Fruit fly (Drosophila melanogaster) whole organism, embryonic: Measurements from ENCODE around the gene CG3123.
A peak's percentile ranks its signal among the peaks of the same experiment; 100 is the strongest.

ENCODE experiments used
- Bgb ChIP-seq: fragments of 200-800 bp; sonication (Bioruptor generic); IDR thresholded peaks from 2 replicates; pipeline ENCODE4 v1.3.6; 2022; ENCODE audit warnings: missing biosample characterization, missing genetic modification characterization; ENCODE audit not compliant: partially characterized antibody
- Blimp-1 ChIP-seq: fragments of 200-800 bp; sonication (Bioruptor generic); optimal IDR thresholded peaks from 3 replicates; lab custom pipeline; 2018; ENCODE audit warnings: missing biosample characterization, missing genetic modification characterization, mild to moderate bottlenecking, moderate library complexity, missing genetic modification reagents
- Bteb2 ChIP-seq: fragments of 200-800 bp; sonication (Bioruptor generic); optimal IDR thresholded peaks from 2 replicates; lab custom pipeline; 2016; ENCODE audit warnings: missing biosample characterization, missing genetic modification characterization
- CG1024 ChIP-seq: fragments of 200-800 bp; sonication (Bioruptor generic); IDR thresholded peaks from 2 replicates; pipeline ENCODE4 v1.3.6; 2022; ENCODE audit warnings: missing biosample characterization, missing genetic modification characterization
- CG10543 ChIP-seq: fragments of 200-800 bp; sonication (Bioruptor generic); optimal IDR thresholded peaks from 3 replicates; lab custom pipeline; 2017; ENCODE audit warnings: missing biosample characterization, mild to moderate bottlenecking, missing genetic modification characterization, moderate library complexity
- CG12769 ChIP-seq: fragments of 200-800 bp; sonication (Bioruptor generic); optimal IDR thresholded peaks from 2 replicates; lab custom pipeline; 2019; ENCODE audit warnings: missing biosample characterization, mild to moderate bottlenecking, missing genetic modification characterization, moderate library complexity
- CG13287 ChIP-seq: fragments of 200-800 bp; sonication (Bioruptor generic); IDR thresholded peaks from 2 replicates; pipeline ENCODE4 v1.3.6; 2022; ENCODE audit warnings: missing biosample characterization, missing genetic modification characterization; ENCODE audit not compliant: partially characterized antibody
- CG15269 ChIP-seq: fragments of 200-800 bp; sonication (Bioruptor generic); optimal IDR thresholded peaks from 2 replicates; lab custom pipeline; 2018; ENCODE audit warnings: missing biosample characterization, mild to moderate bottlenecking, missing genetic modification characterization, moderate library complexity
- CG15696 ChIP-seq: fragments of 200-800 bp; sonication (Bioruptor generic); optimal IDR thresholded peaks from 2 replicates; lab custom pipeline; 2019; ENCODE audit warnings: missing biosample characterization, mild to moderate bottlenecking, missing genetic modification characterization, moderate library complexity
- CG1603 ChIP-seq: fragments of 200-800 bp; sonication (Bioruptor generic); optimal IDR thresholded peaks from 2 replicates; lab custom pipeline; 2019; ENCODE audit warnings: missing biosample characterization, mild to moderate bottlenecking, missing genetic modification characterization, moderate library complexity
- CG16815 ChIP-seq: fragments of 200-800 bp; sonication (Bioruptor generic); optimal IDR thresholded peaks from 3 replicates; lab custom pipeline; 2017; ENCODE audit warnings: missing biosample characterization, mild to moderate bottlenecking, missing genetic modification characterization
- CG17568 ChIP-seq: fragments of 200-800 bp; sonication (Bioruptor generic); optimal IDR thresholded peaks from 2 replicates; lab custom pipeline; 2018; ENCODE audit warnings: missing biosample characterization, mild to moderate bottlenecking, missing genetic modification characterization, moderate library complexity
- CG18262 ChIP-seq: fragments of 200-800 bp; optimal IDR thresholded peaks from 3 replicates; lab custom pipeline; 2019; ENCODE audit warnings: missing biosample characterization, mild to moderate bottlenecking, missing genetic modification characterization, moderate library complexity
- CG18599 ChIP-seq: fragments of 200-800 bp; sonication (Bioruptor generic); optimal IDR thresholded peaks from 3 replicates; lab custom pipeline; 2017; ENCODE audit warnings: missing biosample characterization, missing genetic modification characterization, mild to moderate bottlenecking, moderate library complexity, missing genetic modification reagents
- CG2678 ChIP-seq: fragments of 200-800 bp; sonication (Bioruptor generic); optimal IDR thresholded peaks from 3 replicates; lab custom pipeline; 2019; ENCODE audit warnings: missing biosample characterization, mild to moderate bottlenecking, missing genetic modification characterization, moderate library complexity
- CG34376 ChIP-seq: fragments of 200-800 bp; sonication (Bioruptor generic); optimal IDR thresholded peaks from 2 replicates; lab custom pipeline; 2018; ENCODE audit warnings: missing biosample characterization, mild to moderate bottlenecking, missing genetic modification characterization
- CG43689 ChIP-seq: fragments of 200-800 bp; sonication (Bioruptor generic); IDR thresholded peaks from 2 replicates; pipeline ENCODE4 v1.3.6; 2022; ENCODE audit warnings: missing biosample characterization, missing genetic modification characterization
- CG4707 ChIP-seq: fragments of 200-800 bp; sonication (Bioruptor generic); optimal IDR thresholded peaks from 2 replicates; lab custom pipeline; 2018; ENCODE audit warnings: missing biosample characterization, mild to moderate bottlenecking, missing genetic modification characterization, moderate library complexity
- CG5180 ChIP-seq: fragments of 200-800 bp; sonication (Bioruptor generic); optimal IDR thresholded peaks from 3 replicates; lab custom pipeline; 2017; ENCODE audit warnings: missing biosample characterization, missing genetic modification characterization, mild to moderate bottlenecking, moderate library complexity, missing genetic modification reagents
- CG6272 ChIP-seq: fragments of 200-800 bp; sonication (Bioruptor generic); IDR thresholded peaks from 2 replicates; pipeline ENCODE4 v1.3.6; 2022; ENCODE audit warnings: missing biosample characterization, missing genetic modification characterization
- CG6813 ChIP-seq: fragments of 200-800 bp; sonication (Bioruptor generic); optimal IDR thresholded peaks from 2 replicates; lab custom pipeline; 2017; ENCODE audit warnings: missing biosample characterization, missing genetic modification characterization, mild to moderate bottlenecking, moderate library complexity, missing genetic modification reagents
- CG8478 ChIP-seq: fragments of >200 bp; optimal IDR thresholded peaks from 2 replicates; lab custom pipeline; 2018
- CG9437 ChIP-seq: fragments of 200-800 bp; sonication (Bioruptor generic); optimal IDR thresholded peaks from 2 replicates; lab custom pipeline; 2018; ENCODE audit warnings: missing biosample characterization, mild to moderate bottlenecking, missing genetic modification characterization
- CkIIα-i1 ChIP-seq: fragments of 200-800 bp; sonication (Bioruptor generic); IDR thresholded peaks from 2 replicates; pipeline ENCODE4 v1.3.6; 2022; ENCODE audit warnings: missing biosample characterization, missing genetic modification characterization
- CrebB ChIP-seq: fragments of 200-800 bp; sonication (Bioruptor generic); optimal IDR thresholded peaks from 3 replicates; lab custom pipeline; 2018; ENCODE audit warnings: missing biosample characterization, mild to moderate bottlenecking, missing genetic modification characterization
- D19A ChIP-seq: fragments of 200-800 bp; optimal IDR thresholded peaks from 3 replicates; lab custom pipeline; 2019; ENCODE audit warnings: missing biosample characterization, mild to moderate bottlenecking, missing genetic modification characterization, moderate library complexity
- Deaf1 ChIP-seq: fragments of 200-800 bp; optimal IDR thresholded peaks from 3 replicates; lab custom pipeline; 2019; ENCODE audit warnings: missing biosample characterization, mild to moderate bottlenecking, missing genetic modification characterization, moderate library complexity
- Eip74EF ChIP-seq, 2 experiments: fragments of 200-800 bp in 1 of 2; fragments of >200 bp in 1 of 2; sonication (Bioruptor generic) in 1 of 2; optimal IDR thresholded peaks; 2 replicates each; lab custom pipeline; 2017 to 2019; ENCODE audit warnings: missing biosample characterization in 2 of 2, missing genetic modification characterization in 2 of 2, mild to moderate bottlenecking in 1 of 2, moderate library complexity in 1 of 2
- Fer1 ChIP-seq: fragments of 200-800 bp; sonication (Bioruptor generic); optimal IDR thresholded peaks from 2 replicates; lab custom pipeline; 2017; ENCODE audit warnings: missing biosample characterization, mild to moderate bottlenecking, missing genetic modification characterization
- Hr3 ChIP-seq: fragments of 200-800 bp; sonication (Bioruptor generic); optimal IDR thresholded peaks from 3 replicates; lab custom pipeline; 2016; ENCODE audit warnings: missing biosample characterization, missing genetic modification characterization
- Pdp1 ChIP-seq, 2 experiments: fragments of 200-800 bp; sonication (Bioruptor generic); optimal IDR thresholded peaks; 3 replicates each; lab custom pipeline; 2016; ENCODE audit warnings: missing biosample characterization in 2 of 2, missing genetic modification characterization in 2 of 2, mild to moderate bottlenecking in 1 of 2, moderate library complexity in 1 of 2
- Vsx1 ChIP-seq: fragments of 200-800 bp; sonication (Bioruptor generic); optimal IDR thresholded peaks from 2 replicates; lab custom pipeline; 2017; ENCODE audit warnings: missing biosample characterization, mild to moderate bottlenecking, missing genetic modification characterization, missing genetic modification reagents
- az2 ChIP-seq: fragments of 200-800 bp; sonication (Bioruptor generic); optimal IDR thresholded peaks from 3 replicates; lab custom pipeline; 2016; ENCODE audit warnings: missing biosample characterization, missing genetic modification characterization
- bbx ChIP-seq: fragments of 200-800 bp; sonication (Bioruptor generic); IDR thresholded peaks from 2 replicates; pipeline ENCODE4 v1.3.6; 2022; ENCODE audit warnings: missing biosample characterization, missing genetic modification characterization; ENCODE audit not compliant: partially characterized antibody
- crol ChIP-seq: fragments of 200-800 bp; sonication (Bioruptor generic); IDR thresholded peaks from 2 replicates; pipeline ENCODE4 v1.3.6; 2022; ENCODE audit warnings: missing biosample characterization, missing genetic modification characterization
- cwo ChIP-seq: fragments of 200-800 bp; sonication (Bioruptor generic); optimal IDR thresholded peaks from 3 replicates; lab custom pipeline; 2017; ENCODE audit warnings: missing biosample characterization, missing genetic modification characterization, mild to moderate bottlenecking, moderate library complexity, missing genetic modification reagents
- exex ChIP-seq: fragments of 200-800 bp; sonication (Bioruptor generic); optimal IDR thresholded peaks from 4 replicates; lab custom pipeline; 2018; ENCODE audit warnings: missing biosample characterization, mild to moderate bottlenecking, missing genetic modification characterization, moderate library complexity
- gro ChIP-seq: fragments of 200-800 bp; sonication (Bioruptor generic); optimal IDR thresholded peaks from 2 replicates; lab custom pipeline; 2016; ENCODE audit warnings: missing biosample characterization, missing genetic modification characterization
- ham ChIP-seq: fragments of 200-800 bp; sonication (Bioruptor generic); IDR thresholded peaks from 2 replicates; pipeline ENCODE4 v1.3.6; 2022; ENCODE audit warnings: missing biosample characterization, missing genetic modification characterization
- lab ChIP-seq: fragments of 200-800 bp; sonication (Bioruptor generic); optimal IDR thresholded peaks from 3 replicates; lab custom pipeline; 2017; ENCODE audit warnings: missing biosample characterization, missing genetic modification characterization, mild to moderate bottlenecking, moderate library complexity, missing genetic modification reagents
- lbe ChIP-seq: fragments of 200-800 bp; sonication (Bioruptor generic); optimal IDR thresholded peaks from 2 replicates; lab custom pipeline; 2016; ENCODE audit warnings: missing biosample characterization, mild to moderate bottlenecking, missing genetic modification characterization
- lov ChIP-seq, 2 experiments: fragments of 200-800 bp in 1 of 2; fragments of >200 bp in 1 of 2; sonication (Bioruptor generic) in 1 of 2; IDR thresholded peaks in 1 of 2; optimal IDR thresholded peaks in 1 of 2; 2 replicates in 1 of 2; 3 replicates in 1 of 2; pipeline versions ENCODE4 v1.3.6 to Lab custom; 2017 to 2022; ENCODE audit warnings: missing biosample characterization in 1 of 2, missing genetic modification characterization in 1 of 2
- pzg ChIP-seq: fragments of 200-800 bp; sonication (Bioruptor generic); optimal IDR thresholded peaks from 3 replicates; lab custom pipeline; 2018; ENCODE audit warnings: missing biosample characterization, mild to moderate bottlenecking, missing genetic modification characterization, moderate library complexity
- sens-2 ChIP-seq: fragments of 200-800 bp; sonication (Bioruptor generic); IDR thresholded peaks from 2 replicates; pipeline ENCODE4 v1.3.6; 2022; ENCODE audit warnings: missing biosample characterization, missing genetic modification characterization
- so ChIP-seq: fragments of 200-800 bp; sonication (Bioruptor generic); IDR thresholded peaks from 3 replicates; pipeline ENCODE4 v1.3.6; 2022; ENCODE audit warnings: missing biosample characterization, missing genetic modification characterization
- tap ChIP-seq: fragments of 200-800 bp; optimal IDR thresholded peaks from 3 replicates; lab custom pipeline; 2019; ENCODE audit warnings: missing biosample characterization, mild to moderate bottlenecking, missing genetic modification characterization, moderate library complexity
- wor ChIP-seq: fragments of 200-800 bp; sonication (Bioruptor generic); IDR thresholded peaks from 2 replicates; pipeline ENCODE4 v1.3.6; 2022; ENCODE audit warnings: missing biosample characterization, missing genetic modification characterization
- yki ChIP-seq: fragments of >200 bp; optimal IDR thresholded peaks from 3 replicates; lab custom pipeline; 2018

CG3123 gene

dm6 chr2L:2800956-2801776 is 24.1 kb downstream of the CG3123 start (continued):
- no peak for TF ChIP-seq CG1603
- peak; percentile 47 for TF ChIP-seq CG12769 (tag; lab: Kevin White, UChicago)
- peak; percentile 11 for TF ChIP-seq CG5180 (GFP tag; lab: Kevin White, UChicago)
- no peak for TF ChIP-seq so (GFP tag; lab: Robert Waterston, UW)
- no peak for TF ChIP-seq CG15269 (tag; lab: Kevin White, UChicago)
- TF ChIP-seq gro = peak; percentile 36
- no peak for TF ChIP-seq D19A (tag; lab: Kevin White, UChicago)
- no peak for TF ChIP-seq CG8478 (lab: Kevin White, UChicago)
- TF ChIP-seq bbx = no peak
- TF ChIP-seq yki (lab: Kevin White, UChicago) = no peak
- TF ChIP-seq CG6272 = no peak
- no peak for TF ChIP-seq Fer1
- no peak for TF ChIP-seq CG16815
- no peak for TF ChIP-seq pzg (GFP tag; lab: Kevin White, UChicago)
- TF ChIP-seq Hr3 (GFP tag; lab: Kevin White, UChicago) = no peak
- peak; percentile 77 for TF ChIP-seq CG34376 (GFP tag; lab: Kevin White, UChicago)
- no peak for TF ChIP-seq CG6813
- TF ChIP-seq Bgb = 0 out of 2 replicates have a peak, but pooled peaks have one; percentile 18
- TF ChIP-seq Vsx1 (GFP tag; lab: Kevin White, UChicago) = peak; percentile 34
- TF ChIP-seq Pdp1 (GFP tag; optimal IDR thresholded peaks at IDR 0.05; lab: Kevin White, UChicago) = peak in 1 of 2 experiments; percentile 25
- TF ChIP-seq Eip74EF (GFP tag; optimal IDR thresholded peaks at IDR 0.05; lab: Kevin White, UChicago) = no peak
- TF ChIP-seq lbe = no peak
- no peak for TF ChIP-seq CkIIα-i1 (GFP tag; lab: Robert Waterston, UW)
- peak; percentile 44 for TF ChIP-seq CG18599
- no peak for TF ChIP-seq sens-2 (GFP tag; lab: Robert Waterston, UW)
- TF ChIP-seq CG13287 = no peak
- TF ChIP-seq crol (GFP tag; lab: Robert Waterston, UW) = no peak
- peak; percentile 90 for TF ChIP-seq lab
- TF ChIP-seq Bteb2 (GFP tag; lab: Kevin White, UChicago) = no peak
- TF ChIP-seq Deaf1 (tag; lab: Kevin White, UChicago) = peak; percentile 15
- TF ChIP-seq CG17568 (GFP tag; lab: Kevin White, UChicago) = no peak
- no peak for TF ChIP-seq CG43689 (GFP tag; lab: Robert Waterston, UW)
- TF ChIP-seq CrebB (tag; lab: Kevin White, UChicago) = no peak
- peak; percentile 83 for TF ChIP-seq cwo (GFP tag; lab: Kevin White, UChicago)
- TF ChIP-seq CG1024 = no peak
- TF ChIP-seq CG18262 (tag; lab: Kevin White, UChicago) = no peak
- no peak for TF ChIP-seq lov (optimal IDR thresholded peaks at IDR 0.05; lab: Kevin White, UChicago)
- TF ChIP-seq lov (GFP tag; IDR thresholded peaks at IDR 0.05; lab: Robert Waterston, UW) = no peak
- TF ChIP-seq az2 (GFP tag; lab: Kevin White, UChicago) = no peak
- no peak for TF ChIP-seq tap
- TF ChIP-seq CG10543 = peak; percentile 29
- TF ChIP-seq CG9437 = no peak
- no peak for TF ChIP-seq CG15696 (tag; lab: Kevin White, UChicago)
- TF ChIP-seq CG4707 (GFP tag; lab: Kevin White, UChicago) = no peak
- TF ChIP-seq CG2678 (tag; lab: Kevin White, UChicago) = no peak
- TF ChIP-seq ham (GFP tag; lab: Robert Waterston, UW) = no peak
- no peak for TF ChIP-seq wor
- TF ChIP-seq Blimp-1 (GFP tag; lab: Kevin White, UChicago) = no peak
- peak; percentile 93 for TF ChIP-seq exex (tag; lab: Kevin White, UChicago)
